Worm (Caenorhabditis elegans) whole organism, L3 larva: Measurements from ENCODE around the gene sec-24.1.

Experiments
- R02D3.7 ChIP-seq: fragments of 150-350 bp; optimal IDR thresholded peaks from 2 replicates; lab custom pipeline; 2014; ENCODE audit warnings: missing biosample characterization, missing genetic modification characterization
- aly-2 ChIP-seq: fragments of 150-350 bp; optimal IDR thresholded peaks from 2 replicates; lab custom pipeline; 2014; ENCODE audit warnings: missing biosample characterization, missing genetic modification characterization
- ama-1 ChIP-seq: fragments of 150-350 bp; optimal IDR thresholded peaks from 2 replicates; lab custom pipeline; 2018
- ceh-16 ChIP-seq: sonication (generic microtip); optimal IDR thresholded peaks from 2 replicates; lab custom pipeline; 2017; ENCODE audit warnings: missing biosample characterization, missing genetic modification characterization
- ceh-28 ChIP-seq: fragments of 150-350 bp; optimal IDR thresholded peaks from 2 replicates; lab custom pipeline; 2014; ENCODE audit warnings: missing biosample characterization, missing genetic modification reagents, missing genetic modification characterization
- ceh-82 ChIP-seq: fragments of 150-350 bp; optimal IDR thresholded peaks from 2 replicates; lab custom pipeline; 2014; ENCODE audit warnings: missing biosample characterization, missing genetic modification characterization
- ceh-9 ChIP-seq: sonication (generic microtip); optimal IDR thresholded peaks from 2 replicates; lab custom pipeline; 2018; ENCODE audit warnings: missing biosample characterization, missing genetic modification characterization
- daf-12 ChIP-seq: fragments of 150-350 bp; optimal IDR thresholded peaks from 2 replicates; lab custom pipeline; 2014; ENCODE audit warnings: missing biosample characterization, missing genetic modification reagents, missing genetic modification characterization
- egl-5 ChIP-seq: fragments of 150-350 bp; optimal IDR thresholded peaks from 2 replicates; lab custom pipeline; 2017; ENCODE audit warnings: missing biosample characterization, missing genetic modification reagents, missing genetic modification characterization, inconsistent platforms
- elt-1 ChIP-seq: fragments of 150-350 bp; optimal IDR thresholded peaks from 2 replicates; lab custom pipeline; 2014; ENCODE audit warnings: missing biosample characterization, missing genetic modification characterization
- elt-2 ChIP-seq: sonication (generic microtip); optimal IDR thresholded peaks from 2 replicates; lab custom pipeline; 2016; ENCODE audit warnings: missing genetic modification reagents, mild to moderate bottlenecking, missing genetic modification characterization, missing compliant biosample characterization
- elt-3 ChIP-seq, 3 experiments: fragments of 150-350 bp in 1 of 3; sonication (generic microtip) in 2 of 3; optimal IDR thresholded peaks; 2 replicates in 2 of 3; 4 replicates in 1 of 3; lab custom pipeline; 2014 to 2017; ENCODE audit warnings: missing biosample characterization in 3 of 3, missing genetic modification characterization in 3 of 3
- eor-1 ChIP-seq, 2 experiments: fragments of 150-350 bp; optimal IDR thresholded peaks; 2 replicates each; lab custom pipeline; 2014 to 2018; ENCODE audit warnings: missing biosample characterization in 2 of 2, missing genetic modification characterization in 2 of 2
- fkh-2 ChIP-seq: fragments of 150-350 bp; optimal IDR thresholded peaks from 2 replicates; lab custom pipeline; 2014; ENCODE audit warnings: missing biosample characterization, missing genetic modification reagents, missing genetic modification characterization
- fos-1 ChIP-seq: fragments of 150-350 bp; optimal IDR thresholded peaks from 2 replicates; lab custom pipeline; 2014; ENCODE audit warnings: missing biosample characterization, missing genetic modification characterization
- jun-1 ChIP-seq: fragments of 150-350 bp; optimal IDR thresholded peaks from 2 replicates; lab custom pipeline; 2014; ENCODE audit warnings: missing biosample characterization, missing genetic modification reagents, missing genetic modification characterization
- lin-39 ChIP-seq: fragments of 150-350 bp; optimal IDR thresholded peaks from 2 replicates; lab custom pipeline; 2018; ENCODE audit warnings: missing biosample characterization, missing genetic modification reagents, missing genetic modification characterization
- lsy-12 ChIP-seq: sonication (generic microtip); optimal IDR thresholded peaks from 2 replicates; lab custom pipeline; 2016; ENCODE audit warnings: mild to moderate bottlenecking, missing genetic modification characterization, missing compliant biosample characterization
- nfya-1 ChIP-seq: sonication (generic microtip); optimal IDR thresholded peaks from 2 replicates; lab custom pipeline; 2017; ENCODE audit warnings: missing genetic modification characterization, mild to moderate bottlenecking, missing compliant biosample characterization, antibody characterized with exemption, moderate library complexity; ENCODE audit not compliant: insufficient read depth
- nhr-11 ChIP-seq: fragments of 150-350 bp; optimal IDR thresholded peaks from 2 replicates; lab custom pipeline; 2014; ENCODE audit warnings: missing biosample characterization, missing genetic modification characterization
- nhr-12 ChIP-seq: fragments of 150-350 bp; optimal IDR thresholded peaks from 2 replicates; lab custom pipeline; 2014; ENCODE audit warnings: missing biosample characterization, missing genetic modification characterization
- nhr-237 ChIP-seq: fragments of 150-350 bp; optimal IDR thresholded peaks from 2 replicates; lab custom pipeline; 2014; ENCODE audit warnings: missing biosample characterization, missing genetic modification characterization
- nhr-28 ChIP-seq: fragments of 150-350 bp; optimal IDR thresholded peaks from 2 replicates; lab custom pipeline; 2014; ENCODE audit warnings: missing biosample characterization, missing genetic modification characterization
- nhr-43 ChIP-seq: sonication (generic microtip); optimal IDR thresholded peaks from 2 replicates; lab custom pipeline; 2016; ENCODE audit warnings: mild to moderate bottlenecking, missing genetic modification characterization, missing compliant biosample characterization; ENCODE audit not compliant: poor library complexity, severe bottlenecking
- pha-4 ChIP-seq: fragments of 150-350 bp; optimal IDR thresholded peaks from 2 replicates; lab custom pipeline; 2014; ENCODE audit warnings: missing biosample characterization, missing genetic modification reagents, missing genetic modification characterization
- pqm-1 ChIP-seq: fragments of 150-350 bp; optimal IDR thresholded peaks from 2 replicates; lab custom pipeline; 2017; ENCODE audit warnings: missing biosample characterization, missing genetic modification characterization, inconsistent platforms
- snpc-4 ChIP-seq: fragments of 150-350 bp; optimal IDR thresholded peaks from 2 replicates; lab custom pipeline; 2014; ENCODE audit warnings: missing biosample characterization, missing genetic modification characterization
- unc-39 ChIP-seq: sonication (generic microtip); optimal IDR thresholded peaks from 4 replicates; lab custom pipeline; 2017; ENCODE audit warnings: missing biosample characterization, missing genetic modification characterization
- unc-62 ChIP-seq: fragments of 150-350 bp; sonication (generic microtip); optimal IDR thresholded peaks from 4 replicates; lab custom pipeline; 2014; ENCODE audit warnings: missing biosample characterization, missing genetic modification reagents, missing genetic modification characterization
- ztf-11 ChIP-seq: fragments of 150-350 bp; optimal IDR thresholded peaks from 2 replicates; lab custom pipeline; 2014; ENCODE audit warnings: missing biosample characterization, missing genetic modification characterization
- ztf-4 ChIP-seq: fragments of 150-350 bp; optimal IDR thresholded peaks from 2 replicates; lab custom pipeline; 2014; ENCODE audit warnings: missing biosample characterization, missing genetic modification characterization

The sec-24.1 gene

DNA sequence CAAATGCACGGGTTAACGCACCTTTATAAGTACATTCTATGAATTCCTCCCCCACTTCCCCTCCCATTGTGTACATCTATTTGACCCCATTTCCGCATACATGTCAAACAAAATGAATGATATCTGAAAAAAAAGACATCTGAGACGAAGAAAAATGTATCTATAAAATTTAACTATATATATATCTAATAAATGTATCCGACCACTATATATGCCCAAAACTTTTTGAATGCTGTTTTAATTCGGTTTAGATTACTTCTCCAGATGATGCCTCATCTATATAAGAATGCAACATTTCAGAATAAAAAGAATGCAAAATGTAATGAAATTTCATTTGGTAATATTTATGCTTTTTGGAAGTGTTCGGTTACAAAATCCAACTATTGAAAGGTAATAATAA is 12.5 kb upstream of the sec-24.1 start, which contains the start of gene rib-1:
rib-1 (plus strand) TSS at position 301 of the 400 bp plus-strand sequence.
- no peak for TF ChIP-seq unc-39 (tag; lab: Kevin White, UChicago)
- TF ChIP-seq fkh-2 = no peak
- no peak for TF ChIP-seq snpc-4 (tag; lab: Kevin White, UChicago)
- TF ChIP-seq R02D3.7 (tag; lab: Kevin White, UChicago) = no peak
- TF ChIP-seq jun-1 = no peak
- no peak for TF ChIP-seq pqm-1 (tag; lab: Kevin White, UChicago)
- TF ChIP-seq eor-1 (tag; optimal IDR thresholded peaks at IDR 0.05; lab: Kevin White, UChicago) = no peak
- no peak for TF ChIP-seq lsy-12 (tag; lab: Kevin White, UChicago)
- TF ChIP-seq nhr-237 (tag; lab: Kevin White, UChicago) = no peak
- no peak for TF ChIP-seq ceh-9 (tag; lab: Kevin White, UChicago)
- no peak for TF ChIP-seq ztf-4 (tag; lab: Kevin White, UChicago)
- TF ChIP-seq elt-2 (tag; lab: Kevin White, UChicago) = no peak
- TF ChIP-seq ceh-28 (tag; lab: Kevin White, UChicago) = no peak
- no peak for TF ChIP-seq nhr-43 (tag; lab: Kevin White, UChicago)
- TF ChIP-seq unc-62 = no peak
- TF ChIP-seq fos-1 = no peak
- no peak for TF ChIP-seq elt-1

DNA sequence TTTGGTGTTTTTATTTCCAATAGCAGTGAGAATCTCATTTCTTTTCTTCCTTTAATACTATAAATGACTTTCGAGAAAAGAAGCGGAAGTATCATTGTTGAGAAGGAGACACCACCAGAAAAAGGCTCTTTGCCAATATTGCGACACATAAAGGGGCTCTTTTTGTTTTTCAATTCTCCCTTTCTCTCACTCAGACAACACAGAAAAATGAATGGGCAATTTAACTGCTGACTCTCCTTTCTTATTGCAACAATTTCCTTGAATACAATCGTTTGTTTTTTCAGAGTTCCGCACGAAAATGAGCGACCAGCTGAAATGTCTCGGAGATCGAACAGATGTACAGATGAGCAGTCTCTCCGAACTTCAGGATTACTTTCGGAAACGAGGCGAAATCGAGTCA is 8.3 kb upstream of the sec-24.1 start:
- TF ChIP-seq ama-1 (no peak), egl-5 (tag; lab: Kevin White, UChicago) (peak; percentile 69)

DNA sequence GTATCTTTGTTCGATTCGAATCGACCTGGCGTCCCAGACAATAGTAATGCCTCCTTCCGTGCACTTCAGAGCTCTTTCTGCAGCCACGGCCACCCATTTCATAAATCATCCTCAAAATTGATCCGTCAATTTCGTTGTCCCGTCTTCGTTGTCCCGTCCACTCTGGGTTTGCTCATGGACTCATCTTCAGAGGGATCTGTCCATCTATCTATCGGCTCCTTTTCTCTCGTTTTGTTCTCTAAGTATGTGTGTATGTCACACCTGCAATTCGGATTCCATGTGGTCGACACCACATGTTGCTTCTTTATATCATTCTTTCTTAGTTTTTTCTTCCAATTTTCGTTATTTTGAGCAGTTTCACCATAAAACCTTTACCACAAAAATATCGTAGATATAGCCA is 6.5 kb upstream of the sec-24.1 start:
- TF ChIP-seq ceh-82 (no peak), ceh-16 (no peak), ceh-28 (tag; lab: Kevin White, UChicago) (no peak), nfya-1 (peak; percentile 27), lin-39 (tag; lab: Kevin White, UChicago) (peak; percentile 12), elt-3 (tag; optimal IDR thresholded peaks at IDR 0.05; lab: Kevin White, UChicago) (no peak)

DNA sequence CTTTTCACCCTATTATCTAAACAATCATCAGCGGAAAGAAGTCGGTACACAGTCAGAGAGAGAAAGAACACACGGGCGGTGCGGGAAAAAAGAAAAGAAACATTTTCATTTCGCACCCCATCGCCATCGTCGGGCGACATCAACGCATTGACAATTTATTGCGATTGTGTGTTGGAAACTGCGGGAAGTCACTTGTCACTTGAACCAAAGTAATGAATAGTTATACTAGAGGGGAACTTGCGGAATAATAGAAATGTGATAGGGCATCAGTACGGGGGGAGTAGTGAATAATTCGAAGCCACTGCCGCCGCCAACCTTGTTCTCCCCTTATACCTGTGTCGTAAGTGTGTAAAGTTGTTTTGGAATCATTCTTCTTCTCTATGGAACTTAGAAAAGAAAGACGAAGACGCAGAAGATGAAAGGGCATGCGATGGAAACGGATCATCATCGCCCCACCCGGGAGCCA is 5.4 kb upstream of the sec-24.1 start:
- TF ChIP-seq lin-39 (tag; lab: Kevin White, UChicago) (peak; percentile 33), ceh-82 (no peak), nhr-237 (tag; lab: Kevin White, UChicago) (no peak), ama-1 (peak; percentile 14), elt-3 (tag; optimal IDR thresholded peaks at IDR 0.05; lab: Kevin White, UChicago) (peak in 1 of 3 experiments; percentile 68)

DNA sequence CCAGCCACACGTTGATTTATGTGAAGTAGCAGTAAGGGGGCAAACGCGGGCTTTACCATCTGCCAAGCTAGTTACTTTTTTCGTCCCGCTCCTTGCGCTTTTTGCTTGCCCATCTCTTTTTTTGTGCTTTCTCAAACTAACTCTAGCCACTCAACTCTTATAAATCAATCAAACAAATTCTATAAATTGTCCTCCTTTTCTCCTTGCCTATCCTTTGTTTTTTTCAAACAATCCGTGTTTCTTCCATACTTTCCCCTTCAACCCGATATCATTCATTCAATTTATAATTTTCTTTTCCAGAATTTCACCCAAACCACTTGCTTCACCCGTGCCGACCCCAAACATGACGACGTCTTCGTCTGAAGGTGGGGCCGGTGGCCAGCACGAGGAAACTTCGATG is 4.2 kb upstream of the sec-24.1 start, which contains the start of gene srgp-1:
srgp-1 (plus strand) TSS at position 301 of the 400 bp plus-strand sequence.
- TF ChIP-seq aly-2 (tag; lab: Kevin White, UChicago) = no peak
- TF ChIP-seq snpc-4 (tag; lab: Kevin White, UChicago) = no peak
- TF ChIP-seq daf-12 (tag; lab: Kevin White, UChicago) = no peak
- no peak for TF ChIP-seq ceh-82
- TF ChIP-seq elt-2 (tag; lab: Kevin White, UChicago) = no peak

DNA sequence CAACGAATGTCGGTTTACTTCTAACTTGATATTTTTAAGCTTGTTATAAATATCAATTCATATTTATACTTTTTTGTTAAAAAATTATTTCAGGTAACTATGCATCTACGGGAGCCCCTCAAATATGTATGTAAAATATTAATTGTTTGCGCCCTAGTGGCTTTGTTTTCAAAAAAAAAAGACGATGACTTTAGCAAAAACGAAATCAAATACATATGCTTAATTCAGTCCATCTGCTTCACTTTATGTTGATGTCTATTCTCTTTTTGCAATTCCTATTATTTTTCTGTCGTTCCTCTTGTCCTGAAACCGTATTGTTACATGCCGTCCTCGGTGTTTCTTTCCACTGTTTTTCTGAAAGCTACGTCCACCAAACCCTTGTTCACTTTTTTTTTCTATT is 3.8 kb upstream of the sec-24.1 start:
- TF ChIP-seq nhr-28 (tag; lab: Kevin White, UChicago) = no peak
- TF ChIP-seq nhr-12 = no peak
- no peak for TF ChIP-seq fos-1
- no peak for TF ChIP-seq aly-2 (tag; lab: Kevin White, UChicago)
- TF ChIP-seq nhr-11 (tag; lab: Kevin White, UChicago) = no peak
- TF ChIP-seq ceh-82 = no peak
- no peak for TF ChIP-seq ztf-11

DNA sequence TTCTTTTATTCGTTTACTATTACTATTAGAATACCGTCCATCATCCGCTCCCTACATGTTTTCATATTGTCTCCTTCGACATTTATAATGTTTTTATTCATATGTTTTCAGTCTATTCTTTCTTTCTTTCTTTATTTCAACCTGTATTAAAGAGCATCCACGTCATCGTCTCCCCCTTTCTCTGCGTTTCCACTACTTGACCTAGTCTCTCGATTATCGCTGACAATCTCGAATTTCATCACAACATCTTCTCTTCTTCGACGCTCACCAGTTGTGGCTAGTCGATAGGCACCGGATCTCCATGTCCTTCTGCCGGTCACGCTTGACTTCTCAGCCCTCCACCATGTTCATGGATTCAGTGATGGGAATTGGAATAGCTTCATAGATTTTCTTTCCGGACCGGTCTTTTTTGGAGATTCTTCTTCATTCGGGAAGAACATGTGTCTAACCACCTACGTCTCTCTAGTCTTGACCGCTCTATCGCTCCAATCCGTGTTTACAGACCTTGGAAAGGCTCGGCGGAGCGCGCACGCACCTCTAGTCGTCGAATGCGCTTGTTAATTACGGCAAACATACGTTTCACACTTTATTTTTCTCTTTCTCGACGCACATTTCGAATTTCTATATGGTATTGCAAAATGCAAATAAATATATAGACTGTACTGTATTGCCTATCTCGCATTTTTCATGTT is 2.4 kb upstream of the sec-24.1 start:
- peak; percentile 56 for TF ChIP-seq pha-4 (tag; lab: Kevin White, UChicago)
- TF ChIP-seq fkh-2 = no peak
